Worm (Caenorhabditis elegans) whole organism, mixed stage, embryonic: ENCODE results near the gene T04C12.1.

ENCODE experiments used
- M03D4.4 ChIP-seq: sonication (generic microtip); optimal IDR thresholded peaks from 2 replicates; lab custom pipeline; 2017; ENCODE audit warnings: mild to moderate bottlenecking, missing genetic modification characterization, missing compliant biosample characterization
- bed-3 ChIP-seq: fragments of 200-800 bp; sonication (Bioruptor generic); optimal IDR thresholded peaks from 3 replicates; lab custom pipeline; 2018; ENCODE audit warnings: mild to moderate bottlenecking, missing genetic modification characterization, moderate library complexity, missing compliant biosample characterization
- blmp-1 ChIP-seq: fragments of 150-350 bp; optimal IDR thresholded peaks from 2 replicates; lab custom pipeline; 2014; ENCODE audit warnings: missing biosample characterization, missing genetic modification characterization
- ceh-39 ChIP-seq: fragments of 150-350 bp; optimal IDR thresholded peaks from 2 replicates; lab custom pipeline; 2014; ENCODE audit warnings: missing biosample characterization, missing genetic modification characterization
- ceh-43 ChIP-seq: fragments of 200-800 bp; sonication (Bioruptor generic); optimal IDR thresholded peaks from 2 replicates; lab custom pipeline; 2018; ENCODE audit warnings: mild to moderate bottlenecking, missing genetic modification characterization, moderate library complexity, missing compliant biosample characterization
- ceh-83 ChIP-seq: fragments of 200-800 bp; sonication (Bioruptor generic); optimal IDR thresholded peaks from 2 replicates; lab custom pipeline; 2018; ENCODE audit warnings: mild to moderate bottlenecking, missing genetic modification characterization, missing compliant biosample characterization
- cnd-1 ChIP-seq: fragments of 200-800 bp; sonication (Bioruptor generic); optimal IDR thresholded peaks from 2 replicates; lab custom pipeline; 2018; ENCODE audit warnings: mild to moderate bottlenecking, missing genetic modification characterization, missing compliant biosample characterization
- elt-1 ChIP-seq: sonication (generic microtip); optimal IDR thresholded peaks from 2 replicates; lab custom pipeline; 2017; ENCODE audit warnings: missing genetic modification characterization, mild to moderate bottlenecking, missing compliant biosample characterization, antibody characterized with exemption, moderate library complexity, borderline replicate concordance; ENCODE audit not compliant: insufficient read depth
- elt-3 ChIP-seq: fragments of 150-350 bp; optimal IDR thresholded peaks from 2 replicates; lab custom pipeline; 2014; ENCODE audit warnings: missing biosample characterization, missing genetic modification characterization
- flh-1 ChIP-seq: fragments of 200-800 bp; sonication (Bioruptor generic); optimal IDR thresholded peaks from 2 replicates; lab custom pipeline; 2018; ENCODE audit warnings: mild to moderate bottlenecking, missing genetic modification characterization, moderate library complexity, missing compliant biosample characterization
- ham-2 ChIP-seq: fragments of 200-800 bp; sonication (Bioruptor generic); optimal IDR thresholded peaks from 2 replicates; lab custom pipeline; 2018; ENCODE audit warnings: mild to moderate bottlenecking, missing genetic modification characterization, missing compliant biosample characterization
- hlh-1 ChIP-seq: fragments of 150-350 bp; optimal IDR thresholded peaks from 2 replicates; lab custom pipeline; 2014; ENCODE audit warnings: missing biosample characterization, missing genetic modification reagents, missing genetic modification characterization
- lin-13 ChIP-seq: fragments of 150-350 bp; optimal IDR thresholded peaks from 2 replicates; lab custom pipeline; 2014; ENCODE audit warnings: missing biosample characterization, missing genetic modification characterization
- lin-32 ChIP-seq: fragments of 200-800 bp; sonication (Bioruptor generic); optimal IDR thresholded peaks from 2 replicates; lab custom pipeline; 2018; ENCODE audit warnings: mild to moderate bottlenecking, missing genetic modification characterization, missing compliant biosample characterization
- lsy-2 ChIP-seq: fragments of 150-350 bp; optimal IDR thresholded peaks from 2 replicates; lab custom pipeline; 2014; ENCODE audit warnings: missing biosample characterization, missing genetic modification characterization
- mab-5 ChIP-seq: fragments of 150-350 bp; optimal IDR thresholded peaks from 2 replicates; lab custom pipeline; 2014; ENCODE audit warnings: missing biosample characterization, missing genetic modification characterization
- mep-1 ChIP-seq: fragments of 150-350 bp; optimal IDR thresholded peaks from 2 replicates; lab custom pipeline; 2017; ENCODE audit warnings: missing biosample characterization, missing genetic modification reagents, missing genetic modification characterization, inconsistent platforms
- mls-2 ChIP-seq: sonication (generic microtip); optimal IDR thresholded peaks from 2 replicates; lab custom pipeline; 2016; ENCODE audit warnings: mild to moderate bottlenecking, missing genetic modification characterization, moderate library complexity, missing compliant biosample characterization
- nhr-12 ChIP-seq: fragments of 150-350 bp; optimal IDR thresholded peaks from 2 replicates; lab custom pipeline; 2014; ENCODE audit warnings: missing biosample characterization, missing genetic modification characterization
- nhr-2 ChIP-seq: fragments of 150-350 bp; optimal IDR thresholded peaks from 2 replicates; lab custom pipeline; 2014; ENCODE audit warnings: missing biosample characterization, missing genetic modification characterization
- nhr-237 ChIP-seq: fragments of 150-350 bp; optimal IDR thresholded peaks from 2 replicates; lab custom pipeline; 2014; ENCODE audit warnings: missing biosample characterization, missing genetic modification characterization
- nhr-28 ChIP-seq: fragments of 150-350 bp; optimal IDR thresholded peaks from 2 replicates; lab custom pipeline; 2014; ENCODE audit warnings: missing biosample characterization, missing genetic modification characterization
- nhr-76 ChIP-seq: sonication (generic microtip); optimal IDR thresholded peaks from 2 replicates; lab custom pipeline; 2017; ENCODE audit warnings: missing biosample characterization, missing genetic modification characterization
- pha-4 ChIP-seq: fragments of 150-350 bp; optimal IDR thresholded peaks from 2 replicates; lab custom pipeline; 2018; ENCODE audit warnings: missing biosample characterization, missing genetic modification reagents, missing genetic modification characterization
- sem-2 ChIP-seq: fragments of 200-800 bp; sonication (Bioruptor generic); optimal IDR thresholded peaks from 2 replicates; lab custom pipeline; 2018; ENCODE audit warnings: mild to moderate bottlenecking, missing genetic modification characterization, missing compliant biosample characterization
- snpc-4 ChIP-seq: fragments of 150-350 bp; optimal IDR thresholded peaks from 2 replicates; lab custom pipeline; 2014; ENCODE audit warnings: missing biosample characterization, missing genetic modification characterization
- sptf-1 ChIP-seq: sonication (generic microtip); optimal IDR thresholded peaks from 2 replicates; lab custom pipeline; 2017; ENCODE audit warnings: mild to moderate bottlenecking, missing genetic modification characterization, moderate library complexity, missing compliant biosample characterization
- tbx-8 ChIP-seq: fragments of 200-800 bp; sonication (Bioruptor generic); optimal IDR thresholded peaks from 2 replicates; lab custom pipeline; 2018; ENCODE audit warnings: mild to moderate bottlenecking, missing genetic modification characterization, moderate library complexity, missing compliant biosample characterization
- unc-120 ChIP-seq: sonication (generic microtip); optimal IDR thresholded peaks from 2 replicates; lab custom pipeline; 2017; ENCODE audit warnings: missing genetic modification characterization, missing compliant biosample characterization; ENCODE audit not compliant: poor library complexity, severe bottlenecking
- unc-39 ChIP-seq: fragments of 150-350 bp; optimal IDR thresholded peaks from 2 replicates; lab custom pipeline; 2014; ENCODE audit warnings: missing biosample characterization, missing genetic modification characterization
- unc-62 ChIP-seq: fragments of 150-350 bp; optimal IDR thresholded peaks from 2 replicates; lab custom pipeline; 2014; ENCODE audit warnings: missing biosample characterization, missing genetic modification reagents, missing genetic modification characterization
- zip-8 ChIP-seq: fragments of 150-350 bp; optimal IDR thresholded peaks from 2 replicates; lab custom pipeline; 2014; ENCODE audit warnings: missing biosample characterization, missing genetic modification characterization
- ztf-11 ChIP-seq: fragments of 150-350 bp; optimal IDR thresholded peaks from 2 replicates; lab custom pipeline; 2014; ENCODE audit warnings: missing biosample characterization, missing genetic modification characterization

Gene T04C12.1

ce11 chrV:11063115-11063514 lies 4.0 kb upstream of the T04C12.1 start, which contains the start of gene T04C12.9:
Gene T04C12.9 (minus strand): TSS chrV:11063215.
- TF ChIP-seq ceh-43 (GFP tag; lab: Kevin White, UChicago) (no peak), lsy-2 (tag; lab: Kevin White, UChicago) (no peak), zip-8 (tag; lab: Kevin White, UChicago) (no peak), ceh-83 (GFP tag; lab: Kevin White, UChicago) (no peak), flh-1 (GFP tag; lab: Kevin White, UChicago) (no peak), pha-4 (no peak), cnd-1 (no peak), ceh-39 (tag; lab: Kevin White, UChicago) (no peak)

ce11 chrV:11061887-11062286 lies 2.8 kb upstream of the T04C12.1 start:
- TF ChIP-seq mep-1, result no peak
- no peak for TF ChIP-seq nhr-2 (tag; lab: Kevin White, UChicago)
- TF ChIP-seq lin-32 (GFP tag; lab: Kevin White, UChicago), result no peak
- no peak for TF ChIP-seq snpc-4 (tag; lab: Kevin White, UChicago)
- no peak for TF ChIP-seq unc-120 (tag; lab: Kevin White, UChicago)
- TF ChIP-seq lin-13 (tag; lab: Kevin White, UChicago), result no peak
- TF ChIP-seq nhr-237, result no peak
- TF ChIP-seq flh-1 (GFP tag; lab: Kevin White, UChicago), result no peak
- no peak for TF ChIP-seq ztf-11 (tag; lab: Kevin White, UChicago)
- no peak for TF ChIP-seq cnd-1
- no peak for TF ChIP-seq M03D4.4 (tag; lab: Kevin White, UChicago)
- no peak for TF ChIP-seq tbx-8 (GFP tag; lab: Kevin White, UChicago)
- no peak for TF ChIP-seq ceh-43 (GFP tag; lab: Kevin White, UChicago)
- TF ChIP-seq nhr-12 (tag; lab: Kevin White, UChicago), result no peak
- no peak for TF ChIP-seq nhr-76 (tag; lab: Kevin White, UChicago)
- TF ChIP-seq, all 35 proteins: peak for 0

- TF ChIP-seq mls-2 (tag; lab: Kevin White, UChicago), result no peak
- no peak for TF ChIP-seq ceh-43 (GFP tag; lab: Kevin White, UChicago)
- TF ChIP-seq M03D4.4 (tag; lab: Kevin White, UChicago), result no peak
- TF ChIP-seq hlh-1 (tag; lab: Kevin White, UChicago), result no peak
- TF ChIP-seq unc-120 (tag; lab: Kevin White, UChicago), result no peak
- no peak for TF ChIP-seq mep-1
- no peak for TF ChIP-seq pha-4
- no peak for TF ChIP-seq unc-62
- no peak for TF ChIP-seq lsy-2 (tag; lab: Kevin White, UChicago)
- no peak for TF ChIP-seq ztf-11 (tag; lab: Kevin White, UChicago)
- TF ChIP-seq elt-1 (tag; lab: Kevin White, UChicago), result no peak
- no peak for TF ChIP-seq zip-8 (tag; lab: Kevin White, UChicago)
- no peak for TF ChIP-seq nhr-2 (tag; lab: Kevin White, UChicago)
- TF ChIP-seq nhr-237, result no peak
Measured at ce11 chrV:11060239-11060984, 1.3 kb upstream of the T04C12.1 start, which contains the start of gene T04C12.11. Gene T04C12.11 (minus strand): TSS chrV:11060289.

ce11 chrV:11057043-11057442 lies 2.0 kb downstream of the T04C12.1 start, which contains the start of gene srh-75:
Gene srh-75 (minus strand): TSS chrV:11057143.
- TF ChIP-seq nhr-28 (tag; lab: Kevin White, UChicago), result no peak
- no peak for TF ChIP-seq mep-1
- TF ChIP-seq tbx-8 (GFP tag; lab: Kevin White, UChicago), result no peak
- TF ChIP-seq lsy-2 (tag; lab: Kevin White, UChicago), result no peak
- no peak for TF ChIP-seq ham-2 (GFP tag; lab: Kevin White, UChicago)
- TF ChIP-seq ceh-43 (GFP tag; lab: Kevin White, UChicago), result no peak
- no peak for TF ChIP-seq cnd-1
- TF ChIP-seq nhr-2 (tag; lab: Kevin White, UChicago), result no peak
- TF ChIP-seq mab-5 (tag; lab: Kevin White, UChicago), result no peak
- TF ChIP-seq unc-39 (tag; lab: Kevin White, UChicago), result no peak
- no peak for TF ChIP-seq lin-32 (GFP tag; lab: Kevin White, UChicago)

- TF ChIP-seq unc-39 (tag; lab: Kevin White, UChicago) (no peak), ceh-39 (tag; lab: Kevin White, UChicago) (no peak), pha-4 (no peak), blmp-1 (tag; lab: Kevin White, UChicago) (no peak), nhr-237 (no peak), sptf-1 (tag; lab: Kevin White, UChicago) (no peak), unc-62 (no peak), mls-2 (tag; lab: Kevin White, UChicago) (no peak), nhr-76 (tag; lab: Kevin White, UChicago) (no peak), flh-1 (GFP tag; lab: Kevin White, UChicago) (no peak), sem-2 (GFP tag; lab: Kevin White, UChicago) (no peak), bed-3 (GFP tag; lab: Kevin White, UChicago) (no peak), ceh-43 (GFP tag; lab: Kevin White, UChicago) (no peak), tbx-8 (GFP tag; lab: Kevin White, UChicago) (no peak), lin-32 (GFP tag; lab: Kevin White, UChicago) (no peak), mep-1 (no peak), ztf-11 (tag; lab: Kevin White, UChicago) (no peak), zip-8 (tag; lab: Kevin White, UChicago) (no peak), elt-3 (no peak), nhr-12 (tag; lab: Kevin White, UChicago) (no peak)
Measured at ce11 chrV:11056484-11056883, 2.6 kb downstream of the T04C12.1 start.
